Worm (Caenorhabditis elegans): ENCODE measurements around the gene Y51A2D.18.
"Not testable (repeated sequence)": the region's sequence is repeated elsewhere in the genome, so short reads cannot be mapped to it uniquely, and the experiment has no call there.

Y51A2D.18 gene

ce11 chrV:18444118-18444517, 42.9 kb downstream of the Y51A2D.18 start, which contains the start of gene ZK228.1:
TSS of gene ZK228.1 (plus strand) at chrV:18444418.
- TF ChIP-seq med-1 (GFP tag; optimal IDR thresholded peaks at IDR 0.05; ENCODE audit: insufficient read depth) = no peak
- no peak for TF ChIP-seq cog-1 (tag; optimal IDR thresholded peaks at IDR 0.05)
- TF ChIP-seq flt-1 (GFP tag; IDR thresholded peaks at IDR 0.05) = no peak
- TF ChIP-seq tab-1 (GFP tag; IDR thresholded peaks at IDR 0.05) = no peak
- TF ChIP-seq ztf-23 (GFP tag; IDR thresholded peaks at IDR 0.05) = no peak
- no peak for TF ChIP-seq T22C8.4 (GFP tag; IDR thresholded peaks at IDR 0.05)
- TF ChIP-seq ztf-29 (GFP tag; IDR thresholded peaks at IDR 0.05) = no peak
- no peak for TF ChIP-seq ref-1 (GFP tag; conservative IDR thresholded peaks at IDR 0.05)
- TF ChIP-seq klf-2 (GFP tag; conservative IDR thresholded peaks at IDR 0.05) = no peak

ce11 chrV:18439469-18439868, 47.6 kb downstream of the Y51A2D.18 start, which contains the start of gene ZK262.9:
TSS of gene ZK262.9 (plus strand) at chrV:18439769.
- not testable (repeated sequence) for TF ChIP-seq klf-2 (GFP tag; conservative IDR thresholded peaks at IDR 0.05); flt-1 (GFP tag; IDR thresholded peaks at IDR 0.05); med-1 (GFP tag; optimal IDR thresholded peaks at IDR 0.05; ENCODE audit: insufficient read depth)

- TF ChIP-seq klf-2 (GFP tag; conservative IDR thresholded peaks at IDR 0.05) = no peak
- no peak for TF ChIP-seq cog-1 (tag; optimal IDR thresholded peaks at IDR 0.05)
- no peak for TF ChIP-seq ref-1 (GFP tag; conservative IDR thresholded peaks at IDR 0.05)
- TF ChIP-seq med-1 (GFP tag; optimal IDR thresholded peaks at IDR 0.05; ENCODE audit: insufficient read depth) = no peak
Observed at ce11 chrV:18438081-18438480, 49.0 kb downstream of the Y51A2D.18 start, which contains the start of gene ZK262.8. TSS of gene ZK262.8 (plus strand) at chrV:18438381.

DNA sequence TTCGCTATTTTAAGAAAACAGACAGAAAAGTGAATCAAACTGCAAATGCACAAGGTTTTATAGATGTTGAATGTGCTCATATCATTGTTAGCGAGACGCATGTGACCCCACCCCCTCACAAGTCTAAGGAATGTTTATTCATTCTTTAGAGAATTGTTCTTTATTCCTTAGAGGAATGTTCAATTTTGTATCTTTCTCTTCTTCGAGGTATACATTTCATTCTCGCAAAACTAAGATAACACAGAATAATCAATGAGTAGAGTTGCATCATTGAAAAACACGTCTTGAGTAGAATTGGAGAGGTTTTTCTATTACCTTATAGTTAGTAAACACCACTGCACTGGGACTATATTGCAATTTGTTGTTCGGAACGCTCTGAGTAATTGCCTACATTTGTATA, 52.1 kb downstream of the Y51A2D.18 start, which contains the start of gene ZK262.20:
Gene ZK262.20, minus strand, starts transcription at position 101 of the 400 bp plus-strand sequence.
- TF ChIP-seq med-1 (GFP tag; optimal IDR thresholded peaks at IDR 0.05; ENCODE audit: insufficient read depth) = no peak

DNA sequence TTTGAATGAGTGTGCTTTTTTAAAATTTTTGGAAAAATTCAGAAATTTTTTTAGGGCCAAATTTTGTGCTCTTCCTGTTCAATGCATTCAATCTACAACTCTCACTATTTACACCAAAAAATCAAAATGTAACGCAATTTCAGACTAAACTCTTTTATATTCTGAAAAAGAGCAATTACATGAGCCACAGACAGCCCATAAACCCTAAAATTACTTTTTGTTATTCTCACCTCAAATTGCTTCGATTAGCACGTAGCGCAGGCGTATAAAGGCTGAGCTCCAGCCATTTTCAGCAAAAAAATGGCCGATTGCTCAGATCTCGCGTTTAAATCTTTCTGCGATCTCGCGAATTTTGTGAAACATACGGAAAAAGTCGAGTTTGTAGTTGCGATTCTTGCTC, 55.6 kb downstream of the Y51A2D.18 start, which contains the start of gene srw-82:
Gene srw-82, plus strand, starts transcription at position 301 of the 400 bp plus-strand sequence.
- TF ChIP-seq ztf-23 (GFP tag; IDR thresholded peaks at IDR 0.05) (no peak), tab-1 (GFP tag; IDR thresholded peaks at IDR 0.05) (no peak), T22C8.4 (GFP tag; IDR thresholded peaks at IDR 0.05) (no peak), ref-1 (GFP tag; conservative IDR thresholded peaks at IDR 0.05) (no peak), klf-2 (GFP tag; conservative IDR thresholded peaks at IDR 0.05) (no peak), flt-1 (GFP tag; IDR thresholded peaks at IDR 0.05) (no peak), ztf-29 (GFP tag; IDR thresholded peaks at IDR 0.05) (no peak), med-1 (GFP tag; optimal IDR thresholded peaks at IDR 0.05; ENCODE audit: insufficient read depth) (no peak), cog-1 (tag; optimal IDR thresholded peaks at IDR 0.05) (no peak)

Measured in whole organism, midembryonic.